Worm (Caenorhabditis elegans): ENCODE measurements around the gene F47E1.1.

DNA sequence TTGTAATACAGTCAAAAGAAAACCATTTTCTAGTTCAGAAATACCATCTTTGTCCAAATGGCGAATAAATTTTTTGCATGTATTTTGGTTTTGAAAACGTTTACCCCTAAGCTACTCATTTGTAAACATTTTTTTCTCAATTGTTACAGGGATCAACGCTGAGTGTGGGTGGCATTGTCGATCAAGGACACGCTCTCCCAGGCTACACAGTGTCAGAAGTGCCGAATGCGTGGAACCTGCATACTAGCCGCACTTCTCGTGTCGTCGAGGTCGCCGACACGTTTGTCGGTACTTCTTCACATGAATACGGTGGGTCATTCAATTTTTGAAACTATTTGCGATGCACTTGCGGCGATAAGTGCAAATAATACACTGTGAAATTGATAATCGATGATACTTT lies 34.6 kb downstream of the F47E1.1 start:
- TF ChIP-seq npax-4 (tag; optimal IDR thresholded peaks at IDR 0.05) (no peak), unc-86 (tag; optimal IDR thresholded peaks at IDR 0.05) (no peak)
